Worm (Caenorhabditis elegans) whole organism, L4/young adult: Measurements from ENCODE around the gene T28A8.5.

Experiments
- W03F9.2 ChIP-seq: fragments of 150-350 bp; optimal IDR thresholded peaks from 2 replicates; lab custom pipeline; 2014; ENCODE audit warnings: missing biosample characterization, missing genetic modification characterization
- dao-5 ChIP-seq: sonication (generic microtip); optimal IDR thresholded peaks from 2 replicates; lab custom pipeline; 2016; ENCODE audit warnings: missing genotype, missing genetic modification characterization, moderate library complexity, missing compliant biosample characterization
- him-1 ChIP-seq: sonication (generic microtip); optimal IDR thresholded peaks from 2 replicates; lab custom pipeline; 2016; ENCODE audit warnings: missing genotype, missing genetic modification reagents, missing genetic modification characterization, missing compliant biosample characterization

DNA sequence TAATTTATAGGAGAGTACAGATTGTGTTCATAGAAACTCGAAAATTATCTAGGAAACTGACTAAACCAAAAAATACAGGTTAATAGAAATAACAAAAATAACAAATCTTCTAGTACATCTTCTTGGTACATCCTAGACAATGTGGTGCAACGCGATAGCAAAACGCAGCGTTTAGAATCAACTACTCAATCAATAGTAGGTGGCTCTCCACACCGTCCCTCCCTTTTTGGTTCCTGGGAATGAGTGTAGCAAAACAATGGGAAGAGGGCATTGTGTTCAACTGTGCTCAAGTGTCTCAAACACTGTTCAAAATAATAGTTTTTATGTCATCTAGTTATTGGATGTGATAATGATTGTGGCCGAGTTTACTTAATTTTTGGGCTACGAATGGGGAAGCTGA is 24.7 kb upstream of the T28A8.5 start, which contains the start of gene T27E9.6:
- TF ChIP-seq him-1 (tag; lab: Kevin White, UChicago), result no peak
- TF ChIP-seq W03F9.2 (tag; lab: Kevin White, UChicago), result no peak
- no peak for TF ChIP-seq dao-5
